Fruit fly (Drosophila melanogaster): ENCODE data around the gene CG10663.

DNA sequence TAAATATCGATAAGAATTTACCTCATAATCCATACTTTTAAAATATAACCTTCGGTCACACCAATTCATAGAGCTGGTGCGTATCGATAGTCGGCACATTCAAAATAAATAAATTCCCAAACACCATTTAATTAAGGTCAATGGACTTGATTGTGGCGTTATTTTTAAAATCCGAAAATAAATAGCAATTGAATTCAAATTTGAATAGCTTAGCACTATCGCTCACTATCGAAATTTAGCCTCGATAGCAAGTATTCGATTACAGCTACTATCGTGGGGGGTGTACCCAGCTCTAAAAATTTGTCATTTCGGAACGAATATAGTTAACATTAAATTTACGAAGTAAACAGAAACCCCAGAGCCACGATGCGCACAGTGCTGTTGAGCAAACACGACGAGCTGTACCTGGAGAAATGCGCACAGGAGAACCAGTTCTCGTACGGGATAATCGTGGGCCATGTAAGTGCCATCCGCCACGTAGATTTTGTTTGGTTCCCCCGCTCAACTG, 13.3 kb downstream of the CG10663 start, which contains the start of gene CG10616:
- TF ChIP-seq gl (tag; optimal IDR thresholded peaks at IDR 0.05) (no peak), CG15710 (tag; optimal IDR thresholded peaks at IDR 0.05) (no peak), CG4496 (GFP tag; IDR thresholded peaks at IDR 0.05) (no peak), CG32121 (GFP tag; IDR thresholded peaks at IDR 0.05) (no peak), CG13204 (GFP tag; optimal IDR thresholded peaks at IDR 0.05) (no peak), Pif1B (GFP tag; optimal IDR thresholded peaks at IDR 0.05) (no peak), CG34367 (tag; optimal IDR thresholded peaks at IDR 0.05) (no peak), CG9948 (tag; optimal IDR thresholded peaks at IDR 0.05) (no peak), fd96Ca (GFP tag; IDR thresholded peaks at IDR 0.05) (no peak), CG8159 (tag; optimal IDR thresholded peaks at IDR 0.05) (no peak), CG8301 (tag; optimal IDR thresholded peaks at IDR 0.05) (no peak), CG10348 (GFP tag; IDR thresholded peaks at IDR 0.05) (no peak)

Data from whole organism, pupa.